Fruit fly (Drosophila melanogaster) Kc167 (cell line): ENCODE results near the gene CG12010.

Source experiments
- h ChIP-seq: fragments of >200 bp; optimal IDR thresholded peaks from 3 replicates; lab custom pipeline; 2018; ENCODE audit warnings: missing external identifiers
- insv ChIP-seq: fragments of >200 bp; optimal IDR thresholded peaks from 3 replicates; lab custom pipeline; 2018; ENCODE audit warnings: missing external identifiers
- psq ChIP-seq: fragments of >200 bp; optimal IDR thresholded peaks from 2 replicates; lab custom pipeline; 2017; ENCODE audit warnings: missing external identifiers

DNA sequence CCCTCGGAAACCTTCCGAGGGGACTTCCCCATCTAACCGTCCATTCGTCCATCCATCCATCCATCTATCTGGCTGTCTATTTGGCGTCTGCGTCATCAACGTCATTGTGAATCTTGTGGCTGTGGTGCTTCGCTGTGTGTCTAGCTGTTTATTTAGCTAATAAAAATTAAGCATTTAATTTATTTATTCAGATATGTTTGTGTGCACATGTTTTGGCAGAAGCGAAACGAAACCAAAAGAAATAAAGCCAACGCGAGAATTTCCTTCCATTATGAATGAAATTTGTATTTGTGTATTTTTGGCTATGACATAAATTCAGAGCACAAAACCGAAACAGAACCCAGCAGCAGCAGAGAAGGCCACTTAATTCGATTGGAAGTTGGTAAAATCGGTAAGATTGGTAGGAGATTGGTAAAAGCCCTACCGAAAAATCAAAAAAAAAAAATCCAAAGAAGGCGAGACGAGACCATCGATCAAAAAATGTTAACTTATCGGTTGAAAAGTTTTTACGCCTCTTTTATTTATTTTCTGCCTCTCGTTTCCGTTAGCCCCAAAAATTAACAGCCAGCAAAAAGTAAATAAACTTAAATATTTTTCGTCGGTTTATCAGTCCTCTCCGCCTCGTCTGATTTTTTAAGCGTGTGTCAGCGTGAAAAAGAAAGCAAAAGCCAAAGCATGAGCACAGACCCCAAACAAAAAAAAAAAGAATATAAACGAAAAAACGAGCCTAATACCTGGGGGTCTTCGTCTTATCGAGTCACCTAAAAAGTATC is 40.9 kb downstream of the CG12010 start:
- TF ChIP-seq h (lab: Kevin White, UChicago) (no peak), psq (lab: Kevin White, UChicago) (no peak), insv (lab: Kevin White, UChicago) (no peak)
